Worm (Caenorhabditis elegans): ENCODE results near the gene mib-1.
A peak's percentile ranks its signal among the peaks of the same experiment; 100 is the strongest.

DNA sequence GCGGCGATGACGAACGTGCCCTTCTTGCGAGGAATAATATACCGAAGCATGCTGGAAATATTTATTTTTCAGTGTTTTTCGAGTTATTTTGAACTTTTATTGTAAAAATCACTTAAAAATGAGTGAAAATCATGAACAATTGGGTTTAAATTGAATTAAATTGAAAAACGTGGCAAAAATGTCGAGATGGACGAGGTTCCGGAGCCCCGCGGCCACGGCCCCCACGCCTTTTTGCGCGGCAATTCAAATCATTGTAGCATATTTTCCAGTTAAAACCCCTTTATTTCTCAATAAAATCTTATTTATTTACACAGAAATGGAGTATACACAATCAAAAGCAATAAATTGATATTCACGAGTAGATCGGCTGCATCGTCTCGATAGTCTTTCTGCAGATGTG is 4.4 kb downstream of the mib-1 start:
- TF ChIP-seq tbx-11 (GFP tag; IDR thresholded peaks at IDR 0.05) (no peak), B0310.2 (tag; optimal IDR thresholded peaks at IDR 0.05) (no peak), pes-1 (GFP tag; IDR thresholded peaks at IDR 0.05) (peak; percentile 63), flt-1 (GFP tag; IDR thresholded peaks at IDR 0.05) (no peak), aly-1 (tag; optimal IDR thresholded peaks at IDR 0.05) (no peak), hnd-1 (tag; optimal IDR thresholded peaks at IDR 0.05) (no peak), ama-1 (optimal IDR thresholded peaks at IDR 0.05) (no peak)

All from whole organism, early embryonic.